Fruit fly (Drosophila melanogaster): Measurements from ENCODE around the gene SkpC.

The SkpC gene

dm6 chrX:19846701-19847383 is 31.0 kb downstream of the SkpC start (continued):
- TF ChIP-seq CG10669 (GFP tag; optimal IDR thresholded peaks at IDR 0.05): peak; percentile 91
- TF ChIP-seq Hr38 (GFP tag; optimal IDR thresholded peaks at IDR 0.05): peak; percentile 88
- peak; percentile 84 for TF ChIP-seq CG16779 (tag; optimal IDR thresholded peaks at IDR 0.05)
- TF ChIP-seq CG6808 (GFP tag; optimal IDR thresholded peaks at IDR 0.05): peak; percentile 90
- TF ChIP-seq net (GFP tag; optimal IDR thresholded peaks at IDR 0.05): peak; percentile 94
- TF ChIP-seq acj6 (GFP tag; optimal IDR thresholded peaks at IDR 0.05): peak; percentile 95
- peak; percentile 90 to 92 for TF ChIP-seq salr (GFP tag; optimal IDR thresholded peaks at IDR 0.05)
- TF ChIP-seq CG4318 (GFP tag; optimal IDR thresholded peaks at IDR 0.05): peak; percentile 94
- peak; percentile 97 for TF ChIP-seq eg (GFP tag; IDR thresholded peaks at IDR 0.05)
- peak; percentile 93 for TF ChIP-seq CG11294 (GFP tag; IDR thresholded peaks at IDR 0.05)
- peak; percentile 96 for TF ChIP-seq Met (GFP tag; optimal IDR thresholded peaks at IDR 0.05)
- peak; percentile 98 for TF ChIP-seq Hr39 (GFP tag; optimal IDR thresholded peaks at IDR 0.05)
- TF ChIP-seq Eip93F (GFP tag; optimal IDR thresholded peaks at IDR 0.05): peak; percentile 74
- TF ChIP-seq CG11902 (GFP tag; optimal IDR thresholded peaks at IDR 0.05): peak; percentile 95
- TF ChIP-seq Gug (GFP tag; IDR thresholded peaks at IDR 0.05): peak; percentile 94
- peak; percentile 94 for TF ChIP-seq CG7368 (GFP tag; optimal IDR thresholded peaks at IDR 0.05)
- TF ChIP-seq Ets96B (tag; optimal IDR thresholded peaks at IDR 0.05): peak; percentile 92

DNA sequence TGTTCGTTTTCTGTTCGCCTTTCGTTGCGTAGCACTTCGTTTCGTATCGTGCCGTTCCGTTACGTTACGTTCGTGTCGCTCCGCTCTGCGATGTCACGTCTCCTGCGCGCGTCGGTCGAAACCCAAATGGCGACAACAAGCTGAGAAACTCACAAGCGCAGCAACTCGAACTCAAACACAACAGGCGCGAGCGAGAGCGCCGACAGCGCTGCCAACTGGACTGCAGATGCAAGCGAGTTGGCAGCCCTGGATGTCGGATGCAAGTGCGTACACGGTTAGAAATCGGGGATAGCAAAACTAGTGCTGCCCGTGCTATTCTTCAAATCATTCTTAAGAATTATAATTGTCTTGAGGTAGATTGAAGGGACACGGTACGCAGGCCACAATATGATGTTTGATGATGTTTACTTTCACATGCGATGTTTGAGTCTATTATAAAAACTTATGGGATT is 32.5 kb downstream of the SkpC start:
- peak; percentile 45; the same call in 2 of the 3 replicates for TF ChIP-seq CG8119 (GFP tag; IDR thresholded peaks at IDR 0.05)
- TF ChIP-seq CG11294 (GFP tag; IDR thresholded peaks at IDR 0.05): peak; percentile 44
- peak; percentile 73 for TF ChIP-seq lz (GFP tag; optimal IDR thresholded peaks at IDR 0.05)
- TF ChIP-seq CG15336 (GFP tag; IDR thresholded peaks at IDR 0.05): peak; percentile 72
- TF ChIP-seq svp (GFP tag): peak; percentile 84
- TF ChIP-seq Sox15 (GFP tag; optimal IDR thresholded peaks at IDR 0.05): peak; percentile 58
- peak; percentile 66 for TF ChIP-seq CG10631 (GFP tag; optimal IDR thresholded peaks at IDR 0.05)
- TF ChIP-seq fkh (GFP tag; optimal IDR thresholded peaks at IDR 0.05): peak; percentile 32
- TF ChIP-seq CG4318 (GFP tag; optimal IDR thresholded peaks at IDR 0.05): peak; percentile 40
- TF ChIP-seq Hr38 (GFP tag; optimal IDR thresholded peaks at IDR 0.05): peak; percentile 22
- TF ChIP-seq CG6163 (GFP tag; IDR thresholded peaks at IDR 0.05): peak; percentile 79
- TF ChIP-seq CG6792 (GFP tag; optimal IDR thresholded peaks at IDR 0.05): peak; percentile 66
- peak; percentile 61 for TF ChIP-seq cyc (GFP tag; optimal IDR thresholded peaks at IDR 0.05)
- TF ChIP-seq esn (GFP tag; optimal IDR thresholded peaks at IDR 0.05): peak; percentile 75
- TF ChIP-seq CG8632 (GFP tag; optimal IDR thresholded peaks at IDR 0.05): peak; percentile 50
- peak; percentile 77 for TF ChIP-seq Hr39 (GFP tag; optimal IDR thresholded peaks at IDR 0.05)
- TF ChIP-seq CG11762 (GFP tag; optimal IDR thresholded peaks at IDR 0.05; ENCODE audit: insufficient read depth): peak; percentile 60
- peak; percentile 65 for TF ChIP-seq Eip75B (GFP tag; optimal IDR thresholded peaks at IDR 0.05)
- TF ChIP-seq eg (GFP tag; IDR thresholded peaks at IDR 0.05): peak; percentile 81
- peak; percentile 80 for TF ChIP-seq pdm3 (GFP tag; optimal IDR thresholded peaks at IDR 0.05)
- TF ChIP-seq Eip93F (GFP tag; optimal IDR thresholded peaks at IDR 0.05): peak; percentile 17
- TF ChIP-seq Ets21C (GFP tag; optimal IDR thresholded peaks at IDR 0.05): peak; percentile 48
- TF ChIP-seq Eip78C (GFP tag): peak; percentile 90
- peak; percentile 4 for TF ChIP-seq CG34406 (GFP tag; optimal IDR thresholded peaks at IDR 0.05)
- TF ChIP-seq achi (GFP tag; optimal IDR thresholded peaks at IDR 0.05): peak; percentile 68
- TF ChIP-seq ss (GFP tag; optimal IDR thresholded peaks at IDR 0.05): peak; percentile 50 to 55
- no peak for TF ChIP-seq fd85E (GFP tag; optimal IDR thresholded peaks at IDR 0.05)
- TF ChIP-seq spab (GFP tag; optimal IDR thresholded peaks at IDR 0.05): peak; percentile 0
- TF ChIP-seq CG16779 (tag; optimal IDR thresholded peaks at IDR 0.05): no peak
- TF ChIP-seq CG6854 (GFP tag; optimal IDR thresholded peaks at IDR 0.05): peak; percentile 65
- peak; percentile 63 for TF ChIP-seq Met (GFP tag; optimal IDR thresholded peaks at IDR 0.05)
- TF ChIP-seq acj6 (GFP tag; optimal IDR thresholded peaks at IDR 0.05): peak; percentile 63
- TF ChIP-seq net (GFP tag; optimal IDR thresholded peaks at IDR 0.05): peak; percentile 72
- peak; percentile 68 for TF ChIP-seq CG10669 (GFP tag; optimal IDR thresholded peaks at IDR 0.05)
- TF ChIP-seq CG31627 (GFP tag; optimal IDR thresholded peaks at IDR 0.05): peak; percentile 79
- TF ChIP-seq Gug (GFP tag; IDR thresholded peaks at IDR 0.05): peak; percentile 74
- peak; percentile 62 for TF ChIP-seq Smox (GFP tag; optimal IDR thresholded peaks at IDR 0.05)
- peak; percentile 71 for TF ChIP-seq Sox14 (GFP tag; optimal IDR thresholded peaks at IDR 0.05)
- peak; percentile 40 for TF ChIP-seq Ets96B (tag; optimal IDR thresholded peaks at IDR 0.05)
- TF ChIP-seq CG9139 (GFP tag; optimal IDR thresholded peaks at IDR 0.05): no peak
- peak; percentile 78 for TF ChIP-seq CG3919 (GFP tag; optimal IDR thresholded peaks at IDR 0.05)
- TF ChIP-seq Blimp-1 (GFP tag; optimal IDR thresholded peaks at IDR 0.05): no peak
- peak; percentile 35 for TF ChIP-seq vri (GFP tag; optimal IDR thresholded peaks at IDR 0.05)

Measured in whole organism, prepupa.